Worm (Caenorhabditis elegans): ENCODE measurements around the gene nspf-3.
"Not testable (repeated sequence)": the region's sequence is repeated elsewhere in the genome, so short reads cannot be mapped to it uniquely, and the experiment has no call there.

The nspf-3 gene

ce11 chrII:2705200-2705599, 15.2 kb upstream of the nspf-3 start, which contains the start of gene srh-128:
srh-128 (minus strand) TSS chrII:2705300.
- TF ChIP-seq ceh-43 (GFP tag; optimal IDR thresholded peaks at IDR 0.05) = no peak
- no peak for TF ChIP-seq mep-1 (tag; optimal IDR thresholded peaks at IDR 0.05)
- no peak for TF ChIP-seq mab-5 (tag; optimal IDR thresholded peaks at IDR 0.05)

ce11 chrII:2702757-2703156, 12.8 kb upstream of the nspf-3 start, which contains the start of gene sri-60:
sri-60 (minus strand) TSS chrII:2702857.
- TF ChIP-seq nhr-237 (tag; optimal IDR thresholded peaks at IDR 0.05) (no peak), lsy-2 (tag; optimal IDR thresholded peaks at IDR 0.05) (no peak), hlh-1 (tag; optimal IDR thresholded peaks at IDR 0.05) (no peak), ceh-83 (GFP tag; optimal IDR thresholded peaks at IDR 0.05) (no peak), mls-2 (tag; optimal IDR thresholded peaks at IDR 0.05) (no peak), ham-2 (GFP tag; optimal IDR thresholded peaks at IDR 0.05) (no peak), elt-3 (tag; optimal IDR thresholded peaks at IDR 0.05) (no peak), ceh-43 (GFP tag; optimal IDR thresholded peaks at IDR 0.05) (no peak), sptf-1 (tag; optimal IDR thresholded peaks at IDR 0.05) (no peak), ztf-11 (tag; optimal IDR thresholded peaks at IDR 0.05) (no peak), nhr-28 (tag; optimal IDR thresholded peaks at IDR 0.05) (no peak), unc-120 (tag; optimal IDR thresholded peaks at IDR 0.05; ENCODE audit: poor library complexity, severe bottlenecking) (no peak), zip-8 (tag; optimal IDR thresholded peaks at IDR 0.05) (no peak)

ce11 chrII:2700229-2700628, 10.2 kb upstream of the nspf-3 start, which contains the start of gene sri-61:
sri-61 (minus strand) TSS chrII:2700329.
- TF ChIP-seq unc-39 (tag; optimal IDR thresholded peaks at IDR 0.05) = no peak
- TF ChIP-seq ceh-39 (tag; optimal IDR thresholded peaks at IDR 0.05) = no peak
- no peak for TF ChIP-seq mls-2 (tag; optimal IDR thresholded peaks at IDR 0.05)
- no peak for TF ChIP-seq lin-32 (GFP tag; optimal IDR thresholded peaks at IDR 0.05)
- no peak for TF ChIP-seq mep-1 (tag; optimal IDR thresholded peaks at IDR 0.05)
- no peak for TF ChIP-seq ztf-11 (tag; optimal IDR thresholded peaks at IDR 0.05)
- TF ChIP-seq nhr-237 (tag; optimal IDR thresholded peaks at IDR 0.05) = no peak

- no peak for TF ChIP-seq ham-2 (GFP tag; optimal IDR thresholded peaks at IDR 0.05)
- TF ChIP-seq nhr-12 (tag; optimal IDR thresholded peaks at IDR 0.05) = no peak
- no peak for TF ChIP-seq ces-1 (GFP tag; optimal IDR thresholded peaks at IDR 0.05)
- no peak for TF ChIP-seq sptf-1 (tag; optimal IDR thresholded peaks at IDR 0.05)
- no peak for TF ChIP-seq flh-1 (GFP tag; optimal IDR thresholded peaks at IDR 0.05)
- TF ChIP-seq cnd-1 (tag; optimal IDR thresholded peaks at IDR 0.05) = no peak
- TF ChIP-seq mls-2 (tag; optimal IDR thresholded peaks at IDR 0.05) = no peak
- TF ChIP-seq drap-1 (GFP tag; optimal IDR thresholded peaks at IDR 0.05) = no peak
- TF ChIP-seq unc-62 (GFP tag; optimal IDR thresholded peaks at IDR 0.05) = no peak
Observed at ce11 chrII:2698378-2698777, 8.4 kb upstream of the nspf-3 start, which contains the start of gene sri-62. sri-62 (minus strand) TSS chrII:2698478.

ce11 chrII:2695079-2695478, 5.1 kb upstream of the nspf-3 start:
- TF ChIP-seq nhr-76 (tag; optimal IDR thresholded peaks at IDR 0.05) (no peak), ceh-39 (tag; optimal IDR thresholded peaks at IDR 0.05) (no peak), ces-1 (GFP tag; optimal IDR thresholded peaks at IDR 0.05) (peak; percentile 18), blmp-1 (tag; optimal IDR thresholded peaks at IDR 0.05) (no peak)

ce11 chrII:2692476-2692875, 2.5 kb upstream of the nspf-3 start, which contains the start of gene set-11:
set-11 (minus strand) TSS chrII:2692576.
- TF ChIP-seq elt-3 (tag; optimal IDR thresholded peaks at IDR 0.05) (no peak), flh-1 (GFP tag; optimal IDR thresholded peaks at IDR 0.05) (no peak), drap-1 (GFP tag; optimal IDR thresholded peaks at IDR 0.05) (no peak), zip-8 (tag; optimal IDR thresholded peaks at IDR 0.05) (no peak), ces-1 (GFP tag; optimal IDR thresholded peaks at IDR 0.05) (no peak), nhr-2 (tag; optimal IDR thresholded peaks at IDR 0.05) (no peak)

- not testable (repeated sequence) for TF ChIP-seq ham-2 (GFP tag; optimal IDR thresholded peaks at IDR 0.05); unc-120 (tag; optimal IDR thresholded peaks at IDR 0.05; ENCODE audit: poor library complexity, severe bottlenecking); unc-39 (tag; optimal IDR thresholded peaks at IDR 0.05)
Observed at ce11 chrII:2688616-2689015, 1.4 kb downstream of the nspf-3 start, which contains the start of gene nspf-2. nspf-2 (plus strand) TSS chrII:2688916.

Measured in whole organism, mixed stage, embryonic.